Fruit fly (Drosophila melanogaster) whole organism, prepupa: ENCODE measurements around the gene mRpL30.
A peak's percentile ranks its signal among the peaks of the same experiment; 100 is the strongest.

Experiments used
- Blimp-1 ChIP-seq: fragments of 200-800 bp; sonication (Bioruptor generic); optimal IDR thresholded peaks from 3 replicates; lab custom pipeline; 2017; ENCODE audit warnings: missing biosample characterization, missing genetic modification characterization, mild to moderate bottlenecking, moderate library complexity, missing genetic modification reagents
- CG10631 ChIP-seq: fragments of 200-800 bp; sonication (Bioruptor generic); optimal IDR thresholded peaks from 2 replicates; lab custom pipeline; 2016; ENCODE audit warnings: missing biosample characterization, missing genetic modification characterization
- CG11294 ChIP-seq: fragments of 200-800 bp; sonication (Bioruptor generic); IDR thresholded peaks from 2 replicates; pipeline ENCODE4 v1.3.6; 2022; ENCODE audit warnings: missing biosample characterization, missing genetic modification characterization
- CG1621 ChIP-seq: fragments of 200-800 bp; sonication (Bioruptor generic); optimal IDR thresholded peaks from 3 replicates; lab custom pipeline; 2018; ENCODE audit warnings: missing biosample characterization, mild to moderate bottlenecking, missing genetic modification characterization
- CG16779 ChIP-seq: fragments of 200-800 bp; sonication (Bioruptor generic); optimal IDR thresholded peaks from 3 replicates; lab custom pipeline; 2017; ENCODE audit warnings: missing biosample characterization, mild to moderate bottlenecking, missing genetic modification characterization
- CG3032 ChIP-seq: fragments of 200-800 bp; optimal IDR thresholded peaks from 2 replicates; lab custom pipeline; 2019; ENCODE audit warnings: missing biosample characterization, mild to moderate bottlenecking, missing genetic modification characterization, moderate library complexity
- CG31627 ChIP-seq: fragments of 200-800 bp; sonication (Bioruptor generic); optimal IDR thresholded peaks from 3 replicates; lab custom pipeline; 2016; ENCODE audit warnings: missing biosample characterization, missing genetic modification characterization
- CG32006 ChIP-seq: fragments of 200-800 bp; sonication (Bioruptor generic); optimal IDR thresholded peaks from 3 replicates; lab custom pipeline; 2017; ENCODE audit warnings: missing biosample characterization, mild to moderate bottlenecking, missing genetic modification characterization
- CG34406 ChIP-seq: fragments of 200-800 bp; sonication (Bioruptor generic); optimal IDR thresholded peaks from 3 replicates; lab custom pipeline; 2016; ENCODE audit warnings: missing biosample characterization, missing genetic modification characterization
- CG6276 ChIP-seq: fragments of 200-800 bp; sonication (Bioruptor generic); optimal IDR thresholded peaks from 2 replicates; lab custom pipeline; 2017; ENCODE audit warnings: missing biosample characterization, mild to moderate bottlenecking, missing genetic modification characterization
- CG6792 ChIP-seq: fragments of 200-800 bp; sonication (Bioruptor generic); optimal IDR thresholded peaks from 3 replicates; lab custom pipeline; 2016; ENCODE audit warnings: missing biosample characterization, missing genetic modification characterization
- CG6808 ChIP-seq: fragments of 200-800 bp; sonication (Bioruptor generic); optimal IDR thresholded peaks from 3 replicates; lab custom pipeline; 2017; ENCODE audit warnings: missing biosample characterization, missing genetic modification characterization, mild to moderate bottlenecking, moderate library complexity, missing genetic modification reagents
- CG6854 ChIP-seq: fragments of 200-800 bp; sonication (Bioruptor generic); optimal IDR thresholded peaks from 2 replicates; lab custom pipeline; 2017; ENCODE audit warnings: missing biosample characterization, mild to moderate bottlenecking, missing genetic modification characterization
- CG7368 ChIP-seq: fragments of 200-800 bp; sonication (Bioruptor generic); optimal IDR thresholded peaks from 3 replicates; lab custom pipeline; 2016; ENCODE audit warnings: missing biosample characterization, missing genetic modification characterization
- CG8119 ChIP-seq: fragments of 200-800 bp; sonication (Bioruptor generic); IDR thresholded peaks from 3 replicates; pipeline ENCODE4 v1.3.6; 2022; ENCODE audit warnings: missing biosample characterization, missing genetic modification characterization
- CG8319 ChIP-seq: fragments of 200-800 bp; sonication (Bioruptor generic); optimal IDR thresholded peaks from 3 replicates; lab custom pipeline; 2016; ENCODE audit warnings: missing biosample characterization, missing genetic modification characterization
- CG8632 ChIP-seq: fragments of 200-800 bp; sonication (Bioruptor generic); optimal IDR thresholded peaks from 3 replicates; lab custom pipeline; 2016; ENCODE audit warnings: missing biosample characterization, missing genetic modification characterization
- Eip75B ChIP-seq: fragments of 200-800 bp; sonication (Bioruptor generic); optimal IDR thresholded peaks from 3 replicates; lab custom pipeline; 2016; ENCODE audit warnings: missing biosample characterization, missing genetic modification characterization
- Eip78C ChIP-seq: fragments of 200-800 bp; sonication (Bioruptor generic); peaks from one replicate; lab custom pipeline; 2016; ENCODE audit warnings: missing biosample characterization, missing genetic modification characterization
- Ets21C ChIP-seq: fragments of 200-800 bp; sonication (Bioruptor generic); optimal IDR thresholded peaks from 3 replicates; lab custom pipeline; 2016; ENCODE audit warnings: missing biosample characterization, missing genetic modification characterization
- Ets96B ChIP-seq: fragments of 200-800 bp; optimal IDR thresholded peaks from 2 replicates; lab custom pipeline; 2019; ENCODE audit warnings: missing biosample characterization, mild to moderate bottlenecking, missing genetic modification characterization, moderate library complexity
- Gug ChIP-seq: fragments of 200-800 bp; sonication (Bioruptor generic); IDR thresholded peaks from 2 replicates; pipeline ENCODE4 v1.3.6; 2022; ENCODE audit warnings: missing biosample characterization, missing genetic modification characterization
- Hr39 ChIP-seq: fragments of 200-800 bp; sonication (Bioruptor generic); optimal IDR thresholded peaks from 2 replicates; lab custom pipeline; 2016; ENCODE audit warnings: missing biosample characterization, missing genetic modification characterization
- Hr4 ChIP-seq: fragments of 200-800 bp; sonication (Bioruptor generic); optimal IDR thresholded peaks from 3 replicates; lab custom pipeline; 2016; ENCODE audit warnings: missing biosample characterization, missing genetic modification characterization
- Lpt ChIP-seq: fragments of 200-800 bp; sonication (Bioruptor generic); optimal IDR thresholded peaks from 3 replicates; lab custom pipeline; 2016; ENCODE audit warnings: missing biosample characterization, missing genetic modification characterization
- OdsH ChIP-seq: fragments of 200-800 bp; sonication (Bioruptor generic); optimal IDR thresholded peaks from 3 replicates; lab custom pipeline; 2016; ENCODE audit warnings: missing biosample characterization, missing genetic modification characterization
- Smox ChIP-seq: fragments of 200-800 bp; sonication (Bioruptor generic); optimal IDR thresholded peaks from 3 replicates; lab custom pipeline; 2016; ENCODE audit warnings: missing biosample characterization, missing genetic modification characterization
- Sox14 ChIP-seq: fragments of 200-800 bp; sonication (Bioruptor generic); optimal IDR thresholded peaks from 3 replicates; lab custom pipeline; 2016; ENCODE audit warnings: missing biosample characterization, missing genetic modification characterization
- achi ChIP-seq: fragments of 200-800 bp; sonication (Bioruptor generic); optimal IDR thresholded peaks from 3 replicates; lab custom pipeline; 2016; ENCODE audit warnings: missing biosample characterization, missing genetic modification characterization
- dac ChIP-seq: fragments of 200-800 bp; sonication (Bioruptor generic); optimal IDR thresholded peaks from 2 replicates; lab custom pipeline; 2017; ENCODE audit warnings: missing biosample characterization, mild to moderate bottlenecking, missing genetic modification characterization
- eg ChIP-seq: fragments of 200-800 bp; sonication (Bioruptor generic); IDR thresholded peaks from 3 replicates; pipeline ENCODE4 v1.3.6; 2022; ENCODE audit warnings: missing biosample characterization, missing genetic modification characterization
- esn ChIP-seq: fragments of 200-800 bp; sonication (Bioruptor generic); optimal IDR thresholded peaks from 2 replicates; lab custom pipeline; 2016; ENCODE audit warnings: missing biosample characterization, mild to moderate bottlenecking, missing genetic modification characterization, moderate library complexity
- fkh ChIP-seq: fragments of 200-800 bp; sonication (Bioruptor generic); optimal IDR thresholded peaks from 3 replicates; lab custom pipeline; 2017; ENCODE audit warnings: missing biosample characterization, mild to moderate bottlenecking, missing genetic modification characterization, moderate library complexity
- lz ChIP-seq: fragments of 200-800 bp; sonication (Bioruptor generic); optimal IDR thresholded peaks from 3 replicates; lab custom pipeline; 2016; ENCODE audit warnings: missing biosample characterization, missing genetic modification characterization
- net ChIP-seq: fragments of 200-800 bp; sonication (Bioruptor generic); optimal IDR thresholded peaks from 3 replicates; lab custom pipeline; 2016; ENCODE audit warnings: missing biosample characterization, missing genetic modification characterization
- salr ChIP-seq, 2 experiments: fragments of 200-800 bp; sonication (Bioruptor generic); optimal IDR thresholded peaks; 3 replicates each; lab custom pipeline; 2016 to 2018; ENCODE audit warnings: missing biosample characterization in 2 of 2, missing genetic modification characterization in 2 of 2, mild to moderate bottlenecking in 1 of 2
- ss ChIP-seq, 2 experiments: fragments of 200-800 bp; sonication (Bioruptor generic); optimal IDR thresholded peaks; 2 replicates in 1 of 2; 3 replicates in 1 of 2; lab custom pipeline; 2017 to 2018; ENCODE audit warnings: mild to moderate bottlenecking in 2 of 2, missing biosample characterization in 2 of 2, missing genetic modification characterization in 2 of 2, moderate library complexity in 1 of 2
- vri ChIP-seq: fragments of 200-800 bp; sonication (Bioruptor generic); optimal IDR thresholded peaks from 3 replicates; lab custom pipeline; 2016; ENCODE audit warnings: missing biosample characterization, mild to moderate bottlenecking, missing genetic modification characterization

Gene mRpL30

dm6 chrX:4635856-4636486 lies 11.7 kb upstream of the mRpL30 start, which contains the start of the genes Alms1a and pon:
Gene Alms1a (minus strand): TSS chrX:4636004.
Gene pon (plus strand): TSS chrX:4636318.
- TF ChIP-seq CG6808 (peak; percentile 46), esn (GFP tag; lab: Kevin White, UChicago) (peak; percentile 15), vri (GFP tag; lab: Kevin White, UChicago) (no peak)

- no peak for TF ChIP-seq Hr39 (GFP tag; lab: Kevin White, UChicago)
- TF ChIP-seq Ets96B (tag; lab: Kevin White, UChicago), result no peak
- no peak for TF ChIP-seq CG8119 (GFP tag; lab: Robert Waterston, UW)
- no peak for TF ChIP-seq CG6808
- no peak for TF ChIP-seq OdsH
- no peak for TF ChIP-seq CG6792
- no peak for TF ChIP-seq Eip78C (GFP tag; lab: Kevin White, UChicago)
- TF ChIP-seq Sox14 (GFP tag; lab: Kevin White, UChicago), result no peak
- no peak for TF ChIP-seq CG7368
- no peak for TF ChIP-seq fkh (GFP tag; lab: Kevin White, UChicago)
Observed at dm6 chrX:4643887-4644286, 3.8 kb upstream of the mRpL30 start, which contains the start of gene CG3081. Gene CG3081 (minus strand): TSS chrX:4643987.

- TF ChIP-seq dac (GFP tag; lab: Kevin White, UChicago) (no peak), vri (GFP tag; lab: Kevin White, UChicago) (no peak), Lpt (no peak), Eip75B (GFP tag; lab: Kevin White, UChicago) (no peak), Smox (no peak), Gug (no peak), CG32006 (GFP tag; lab: Kevin White, UChicago) (no peak), CG1621 (no peak), CG10631 (GFP tag; lab: Kevin White, UChicago) (no peak), CG31627 (GFP tag; lab: Kevin White, UChicago) (no peak), CG16779 (tag; lab: Kevin White, UChicago) (no peak), CG6854 (no peak), CG34406 (GFP tag; lab: Kevin White, UChicago) (no peak), CG6808 (no peak)
Observed at dm6 chrX:4644768-4645167, 2.9 kb upstream of the mRpL30 start, which contains the start of gene CG3062. Gene CG3062 (minus strand): TSS chrX:4644868.

- TF ChIP-seq CG6808, result peak; percentile 52
- TF ChIP-seq CG3032, result peak; percentile 2
- TF ChIP-seq lz (GFP tag; lab: Kevin White, UChicago), result peak; percentile 29
- peak; percentile 38 for TF ChIP-seq esn (GFP tag; lab: Kevin White, UChicago)
- no peak for TF ChIP-seq CG8632
- peak; percentile 22 for TF ChIP-seq CG31627 (GFP tag; lab: Kevin White, UChicago)
Observed at dm6 chrX:4649751-4650150, 2.1 kb downstream of the mRpL30 start, which contains the start of the genes Cbp80 and Torsin. Gene Cbp80 (plus strand): TSS chrX:4650015. Gene Torsin (minus strand): TSS chrX:4650032.

- TF ChIP-seq achi (GFP tag; lab: Kevin White, UChicago) (no peak), Ets21C (GFP tag; lab: Kevin White, UChicago) (no peak), CG11294 (GFP tag; lab: Robert Waterston, UW) (no peak), CG10631 (GFP tag; lab: Kevin White, UChicago) (no peak), salr (GFP tag; optimal IDR thresholded peaks at IDR 0.05; lab: Kevin White, UChicago) (no peak), CG6276 (GFP tag; lab: Kevin White, UChicago) (no peak), lz (GFP tag; lab: Kevin White, UChicago) (no peak), Hr39 (GFP tag; lab: Kevin White, UChicago) (no peak), eg (GFP tag; lab: Robert Waterston, UW) (no peak), CG8119 (GFP tag; lab: Robert Waterston, UW) (no peak), Smox (no peak), Hr4 (GFP tag; lab: Kevin White, UChicago) (no peak), net (GFP tag; lab: Kevin White, UChicago) (no peak), ss (GFP tag; optimal IDR thresholded peaks at IDR 0.05; lab: Kevin White, UChicago) (no peak), Blimp-1 (GFP tag; lab: Kevin White, UChicago) (no peak), CG8319 (GFP tag; lab: Kevin White, UChicago) (no peak)
Observed at dm6 chrX:4654397-4654796, 6.7 kb downstream of the mRpL30 start, which contains the start of gene CG15473. Gene CG15473 (minus strand): TSS chrX:4654497.
